Worm (Caenorhabditis elegans): ENCODE data around the gene fbxc-12.
"Not testable (repeated sequence)": the region's sequence is repeated elsewhere in the genome, so short reads cannot be mapped to it uniquely, and the experiment has no call there.

The fbxc-12 gene

DNA sequence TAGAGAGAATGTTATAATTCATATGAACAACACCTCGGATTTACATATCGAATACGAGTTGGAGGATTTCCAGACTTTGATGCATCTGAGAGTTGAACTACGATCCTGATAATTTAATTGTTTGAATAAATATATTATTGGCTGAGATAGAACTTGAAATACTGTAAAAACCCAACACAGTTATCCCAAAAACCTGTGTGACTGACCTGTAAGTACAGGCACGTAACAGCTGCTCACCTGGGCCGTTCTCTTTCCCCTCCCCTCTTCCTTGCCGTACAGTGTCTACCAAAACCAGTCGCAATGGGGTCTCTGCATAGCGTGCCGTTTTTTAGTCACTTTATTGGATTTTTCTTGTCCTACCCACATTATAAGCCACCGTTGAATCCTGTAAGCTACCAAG, at the start of gene fbxc-12:
TSS of gene fbxc-12 (plus strand) at position 301 of the 400 bp plus-strand sequence.
- not testable (repeated sequence) for TF ChIP-seq ztf-29, flt-1, ztf-23 (GFP tag; IDR thresholded peaks at IDR 0.05)

DNA sequence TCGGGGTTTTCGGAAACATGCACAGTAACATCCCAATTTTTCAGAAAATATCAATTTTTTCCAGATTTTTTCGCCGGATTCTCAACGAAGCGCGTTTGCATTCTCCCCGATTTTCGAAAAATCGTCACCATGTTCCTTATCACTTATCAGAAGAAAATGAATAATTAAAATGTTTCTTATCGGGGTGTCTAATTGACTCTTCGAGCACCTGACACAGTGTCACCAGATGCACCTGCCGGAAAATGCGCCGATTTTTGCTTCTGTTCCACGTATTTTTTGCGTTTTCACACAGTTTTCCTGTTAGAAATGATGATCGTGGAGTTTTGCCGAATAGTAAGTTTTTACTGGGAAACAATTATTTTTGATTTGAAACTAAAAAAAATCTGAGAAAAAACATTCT, 49.6 kb upstream of the fbxc-12 start:
- TF ChIP-seq klf-2 (GFP tag; conservative IDR thresholded peaks at IDR 0.05) = no peak
- TF ChIP-seq T22C8.4 (GFP tag; IDR thresholded peaks at IDR 0.05) = no peak
- TF ChIP-seq ref-1 (GFP tag; conservative IDR thresholded peaks at IDR 0.05) = no peak
- no peak for TF ChIP-seq med-1 (GFP tag; optimal IDR thresholded peaks at IDR 0.05; ENCODE audit: insufficient read depth)
- TF ChIP-seq ztf-23 (GFP tag; IDR thresholded peaks at IDR 0.05) = no peak
- TF ChIP-seq tab-1 (GFP tag; IDR thresholded peaks at IDR 0.05) = no peak
- no peak for TF ChIP-seq ztf-29 (GFP tag; IDR thresholded peaks at IDR 0.05)
- no peak for TF ChIP-seq flt-1 (GFP tag; IDR thresholded peaks at IDR 0.05)
- TF ChIP-seq cog-1 (tag; optimal IDR thresholded peaks at IDR 0.05) = no peak

ce11 chrIV:856038-856437, 49.0 kb upstream of the fbxc-12 start:
- TF ChIP-seq ztf-29 (GFP tag; IDR thresholded peaks at IDR 0.05) = no peak
- no peak for TF ChIP-seq med-1 (GFP tag; optimal IDR thresholded peaks at IDR 0.05; ENCODE audit: insufficient read depth)
- TF ChIP-seq flt-1 (GFP tag; IDR thresholded peaks at IDR 0.05) = no peak
- TF ChIP-seq ztf-23 (GFP tag; IDR thresholded peaks at IDR 0.05) = no peak
- TF ChIP-seq klf-2 (GFP tag; conservative IDR thresholded peaks at IDR 0.05) = no peak

ce11 chrIV:858630-859029, 46.4 kb upstream of the fbxc-12 start, which contains the start of gene Y55F3BR.2:
Gene Y55F3BR.2, plus strand, starts transcription at chrIV:858930.
- TF ChIP-seq ref-1 (GFP tag; conservative IDR thresholded peaks at IDR 0.05) (no peak), ztf-29 (GFP tag; IDR thresholded peaks at IDR 0.05) (no peak), cog-1 (tag; optimal IDR thresholded peaks at IDR 0.05) (no peak), flt-1 (GFP tag; IDR thresholded peaks at IDR 0.05) (no peak), klf-2 (GFP tag; conservative IDR thresholded peaks at IDR 0.05) (no peak), ztf-23 (GFP tag; IDR thresholded peaks at IDR 0.05) (no peak), tab-1 (GFP tag; IDR thresholded peaks at IDR 0.05) (no peak), med-1 (GFP tag; optimal IDR thresholded peaks at IDR 0.05; ENCODE audit: insufficient read depth) (no peak), T22C8.4 (GFP tag; IDR thresholded peaks at IDR 0.05) (no peak)

ce11 chrIV:860810-861209, 44.3 kb upstream of the fbxc-12 start:
- TF ChIP-seq flt-1 (GFP tag; IDR thresholded peaks at IDR 0.05) (no peak), tab-1 (GFP tag; IDR thresholded peaks at IDR 0.05) (no peak), cog-1 (tag; optimal IDR thresholded peaks at IDR 0.05) (no peak), klf-2 (GFP tag; conservative IDR thresholded peaks at IDR 0.05) (no peak), ztf-23 (GFP tag; IDR thresholded peaks at IDR 0.05) (no peak), med-1 (GFP tag; optimal IDR thresholded peaks at IDR 0.05; ENCODE audit: insufficient read depth) (no peak), ztf-29 (GFP tag; IDR thresholded peaks at IDR 0.05) (no peak), ref-1 (GFP tag; conservative IDR thresholded peaks at IDR 0.05) (no peak), T22C8.4 (GFP tag; IDR thresholded peaks at IDR 0.05) (no peak)

DNA sequence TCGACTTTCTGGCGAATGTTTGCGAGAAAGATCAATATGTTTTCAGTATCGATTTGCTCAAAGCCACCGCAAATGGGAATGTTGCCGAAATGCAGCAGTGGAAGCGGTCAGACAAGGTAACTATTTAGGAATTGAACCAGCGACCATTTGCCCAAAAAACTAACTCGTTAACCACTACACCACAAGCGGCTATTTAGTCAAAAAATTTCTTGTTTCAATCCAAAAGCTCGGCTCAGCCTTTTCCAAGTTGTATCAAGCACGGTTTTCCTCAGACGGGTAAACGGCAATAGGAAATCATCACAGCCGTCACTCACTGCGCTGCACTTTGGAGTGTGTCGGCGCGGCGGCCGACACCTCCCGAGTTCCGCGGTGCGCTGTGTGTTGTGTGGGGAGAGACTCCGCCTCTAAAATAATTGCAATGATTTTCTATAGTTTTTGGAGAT, 38.2 kb upstream of the fbxc-12 start:
- TF ChIP-seq ref-1 (GFP tag; conservative IDR thresholded peaks at IDR 0.05) (no peak), ztf-29 (GFP tag; IDR thresholded peaks at IDR 0.05) (no peak), flt-1 (GFP tag; IDR thresholded peaks at IDR 0.05) (no peak), cog-1 (tag; optimal IDR thresholded peaks at IDR 0.05) (no peak), tab-1 (GFP tag; IDR thresholded peaks at IDR 0.05) (no peak), ztf-23 (GFP tag; IDR thresholded peaks at IDR 0.05) (no peak), klf-2 (GFP tag; conservative IDR thresholded peaks at IDR 0.05) (no peak), T22C8.4 (GFP tag; IDR thresholded peaks at IDR 0.05) (no peak), med-1 (GFP tag; optimal IDR thresholded peaks at IDR 0.05; ENCODE audit: insufficient read depth) (no peak)

DNA sequence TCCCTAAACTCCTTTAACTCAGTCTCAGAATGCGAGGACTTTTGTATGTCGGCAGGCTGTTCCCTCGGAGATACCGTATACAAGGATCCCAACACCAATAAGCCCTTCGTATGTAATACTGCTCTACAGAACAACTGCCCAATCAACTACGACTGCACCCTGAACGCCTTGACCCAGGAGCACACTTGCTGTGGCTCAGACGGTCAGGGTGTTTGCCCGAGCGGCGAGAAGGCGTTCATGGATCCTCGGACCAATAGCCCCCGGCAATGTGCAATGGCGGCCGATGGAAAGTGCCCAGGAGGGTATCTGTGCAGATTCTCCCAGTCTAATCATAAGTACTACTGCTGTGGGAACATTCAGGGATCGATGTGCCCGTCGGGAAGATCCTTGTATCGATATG, 36.3 kb upstream of the fbxc-12 start:
- TF ChIP-seq ref-1 (GFP tag; conservative IDR thresholded peaks at IDR 0.05) = no peak
- no peak for TF ChIP-seq ztf-23 (GFP tag; IDR thresholded peaks at IDR 0.05)
- TF ChIP-seq med-1 (GFP tag; optimal IDR thresholded peaks at IDR 0.05; ENCODE audit: insufficient read depth) = no peak
- TF ChIP-seq klf-2 (GFP tag; conservative IDR thresholded peaks at IDR 0.05) = no peak
- TF ChIP-seq flt-1 (GFP tag; IDR thresholded peaks at IDR 0.05) = no peak
- no peak for TF ChIP-seq cog-1 (tag; optimal IDR thresholded peaks at IDR 0.05)
- no peak for TF ChIP-seq tab-1 (GFP tag; IDR thresholded peaks at IDR 0.05)
- no peak for TF ChIP-seq ztf-29 (GFP tag; IDR thresholded peaks at IDR 0.05)
- TF ChIP-seq T22C8.4 (GFP tag; IDR thresholded peaks at IDR 0.05) = no peak

DNA sequence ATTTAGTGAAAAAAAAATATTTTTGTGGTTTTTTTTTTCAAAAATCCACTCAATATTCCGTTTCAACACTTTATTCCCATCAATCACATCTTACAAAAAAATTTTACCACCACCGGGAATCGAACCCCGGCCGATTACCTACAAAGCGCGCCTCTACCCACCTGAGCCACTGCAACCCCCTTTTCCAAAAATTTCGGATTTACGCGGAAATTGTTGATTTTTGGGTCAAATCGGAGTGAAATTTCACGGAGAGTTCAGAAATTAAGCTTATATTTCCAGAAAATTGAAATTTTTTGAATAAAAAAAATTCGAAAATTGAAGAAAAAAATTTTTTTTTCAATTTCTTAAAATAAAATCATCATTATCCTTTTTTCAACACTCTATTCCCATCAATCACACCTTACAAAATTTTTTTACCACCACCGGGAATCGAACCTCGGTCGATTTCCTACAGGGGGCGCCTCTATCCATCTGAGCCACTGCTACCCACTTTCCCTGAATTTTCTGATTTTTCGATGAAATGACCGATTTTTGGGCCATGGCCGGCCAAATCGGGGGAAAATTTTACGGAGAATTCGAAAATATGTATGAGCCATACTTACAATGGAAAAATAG, 31.8 kb upstream of the fbxc-12 start:
- TF ChIP-seq flt-1 (GFP tag; IDR thresholded peaks at IDR 0.05) (no peak), ref-1 (GFP tag; conservative IDR thresholded peaks at IDR 0.05) (no peak), med-1 (GFP tag; optimal IDR thresholded peaks at IDR 0.05; ENCODE audit: insufficient read depth) (no peak), klf-2 (GFP tag; conservative IDR thresholded peaks at IDR 0.05) (no peak), T22C8.4 (GFP tag; IDR thresholded peaks at IDR 0.05) (no peak), cog-1 (tag; optimal IDR thresholded peaks at IDR 0.05) (no peak)

DNA sequence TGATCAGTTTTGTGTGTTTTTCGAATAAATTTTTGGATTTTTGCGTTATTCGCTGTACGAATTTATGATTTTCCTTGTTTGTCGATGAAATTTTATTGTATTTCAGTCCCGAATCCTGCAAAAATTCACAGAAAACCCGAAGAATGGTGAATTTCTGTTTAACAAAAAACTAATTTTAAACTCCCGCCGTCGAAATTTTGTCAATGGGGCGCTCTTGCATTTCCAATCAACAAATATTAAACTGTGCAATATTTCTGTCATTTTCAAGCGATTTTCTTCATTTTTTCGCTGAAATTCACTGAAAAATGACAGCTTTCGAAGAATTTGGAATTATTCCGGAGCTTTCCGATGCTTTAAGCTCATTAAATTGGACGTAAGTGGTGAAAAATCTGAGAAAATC, 30.4 kb upstream of the fbxc-12 start, which contains the start of gene Y55F3BR.1:
TSS of gene Y55F3BR.1 (plus strand) at position 115 of the 400 bp plus-strand sequence.
- TF ChIP-seq T22C8.4 (GFP tag; IDR thresholded peaks at IDR 0.05) (no peak), ztf-23 (GFP tag; IDR thresholded peaks at IDR 0.05) (no peak), tab-1 (GFP tag; IDR thresholded peaks at IDR 0.05) (no peak), med-1 (GFP tag; optimal IDR thresholded peaks at IDR 0.05; ENCODE audit: insufficient read depth) (no peak), ztf-29 (GFP tag; IDR thresholded peaks at IDR 0.05) (no peak), flt-1 (GFP tag; IDR thresholded peaks at IDR 0.05) (no peak), klf-2 (GFP tag; conservative IDR thresholded peaks at IDR 0.05) (no peak), cog-1 (tag; optimal IDR thresholded peaks at IDR 0.05) (no peak), ref-1 (GFP tag; conservative IDR thresholded peaks at IDR 0.05) (no peak)

DNA sequence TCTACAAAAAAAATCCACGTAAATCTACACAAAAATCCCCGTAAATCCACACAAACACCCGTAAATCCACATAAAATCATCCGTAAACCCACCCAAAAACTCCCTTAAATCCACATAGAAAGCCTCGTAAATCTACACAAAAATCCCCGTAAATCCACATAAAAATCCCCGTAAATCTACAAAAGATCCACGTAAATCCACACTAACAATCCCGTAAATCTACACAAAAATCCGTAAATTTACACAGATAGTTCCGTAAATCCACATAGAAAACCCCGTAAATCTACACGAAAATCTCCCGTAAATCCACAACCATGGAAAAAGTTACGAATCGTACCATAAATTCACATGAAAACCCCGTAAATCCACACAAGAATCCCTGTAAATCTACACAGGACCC, 26.4 kb upstream of the fbxc-12 start:
- no peak for TF ChIP-seq tab-1 (GFP tag; IDR thresholded peaks at IDR 0.05)
- no peak for TF ChIP-seq cog-1 (tag; optimal IDR thresholded peaks at IDR 0.05)
- no peak for TF ChIP-seq flt-1 (GFP tag; IDR thresholded peaks at IDR 0.05)
- no peak for TF ChIP-seq ztf-23 (GFP tag; IDR thresholded peaks at IDR 0.05)
- no peak for TF ChIP-seq klf-2 (GFP tag; conservative IDR thresholded peaks at IDR 0.05)
- TF ChIP-seq ref-1 (GFP tag; conservative IDR thresholded peaks at IDR 0.05) = no peak
- no peak for TF ChIP-seq ztf-29 (GFP tag; IDR thresholded peaks at IDR 0.05)
- TF ChIP-seq T22C8.4 (GFP tag; IDR thresholded peaks at IDR 0.05) = no peak
- TF ChIP-seq med-1 (GFP tag; optimal IDR thresholded peaks at IDR 0.05; ENCODE audit: insufficient read depth) = no peak
